Fruit fly (Drosophila melanogaster) ovary, adult (tissue): Measurements from ENCODE around the gene mRpS7.

Experiments used
- CG17801 ChIP-seq: fragments of 200-800 bp; optimal IDR thresholded peaks from 2 replicates; lab custom pipeline; 2019; ENCODE audit warnings: missing biosample characterization, mild to moderate bottlenecking, missing genetic modification characterization, moderate library complexity; ENCODE audit not compliant: partially characterized antibody

The mRpS7 gene

DNA sequence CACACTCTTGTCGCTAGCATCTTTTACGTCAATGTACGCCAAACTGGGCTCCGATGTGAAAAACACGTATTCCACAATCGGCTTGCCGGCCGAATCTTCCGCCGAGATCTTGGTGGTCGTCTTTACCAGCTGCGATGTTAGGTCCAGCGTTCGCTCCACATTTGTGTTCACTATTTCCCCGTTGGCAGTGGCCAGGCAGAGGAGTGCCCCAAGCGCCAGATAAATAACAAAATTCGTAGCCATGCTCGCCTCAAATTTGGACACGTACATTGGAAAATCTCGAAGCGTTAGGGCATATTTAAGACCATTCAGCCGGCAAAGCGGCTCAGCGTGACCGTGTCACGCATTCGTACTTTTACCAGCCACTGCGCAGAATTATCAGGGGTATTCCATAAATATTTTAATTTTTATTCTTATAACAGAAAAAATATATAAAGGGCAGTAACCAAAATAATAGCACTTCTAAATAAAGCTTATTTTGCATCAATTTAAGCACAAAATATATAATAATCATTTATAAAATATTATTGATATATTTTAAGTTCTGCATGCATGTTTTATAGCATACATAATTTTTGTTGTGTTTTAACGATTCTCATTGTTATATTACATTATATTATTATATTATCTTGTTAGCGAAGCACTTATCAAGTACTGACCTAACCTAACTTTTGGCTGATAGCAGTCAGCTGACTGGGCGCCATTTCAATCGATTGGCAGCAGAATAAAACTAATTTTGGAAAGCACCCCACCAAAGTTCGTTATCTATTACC, 10.8 kb upstream of the mRpS7 start, which contains the start of the genes CG33303 and dpr19:
Gene CG33303 (minus strand): TSS at position 294 of the 773 bp plus-strand sequence.
Gene dpr19 (plus strand): TSS at position 705 of the 773 bp plus-strand sequence.
- peak; percentile 59 for TF ChIP-seq CG17801 (GFP tag; lab: Kevin White, UChicago)

DNA sequence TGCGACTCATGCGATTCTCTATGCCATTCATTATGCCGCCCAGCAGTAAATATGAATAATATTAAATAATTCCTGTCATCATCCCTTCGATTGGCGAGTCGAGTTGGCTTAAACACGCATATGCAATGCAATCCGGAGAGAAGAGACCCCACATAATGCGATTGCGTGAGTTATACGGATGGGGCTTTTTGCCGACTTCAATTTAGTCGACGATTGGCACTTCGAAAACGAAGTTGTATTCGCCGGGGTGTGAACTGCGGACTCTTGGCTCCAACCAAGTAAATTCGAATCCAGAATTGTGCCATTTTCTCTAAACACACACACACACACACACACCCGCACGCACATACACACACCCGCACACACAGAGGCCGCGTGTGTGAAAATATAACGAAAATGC, 10.2 kb upstream of the mRpS7 start:
- no peak for TF ChIP-seq CG17801 (GFP tag; lab: Kevin White, UChicago)

- TF ChIP-seq CG17801 (GFP tag; lab: Kevin White, UChicago) = no peak
Measured at dm6 chr2L:10378631-10379030, 7.8 kb upstream of the mRpS7 start.

- no peak for TF ChIP-seq CG17801 (GFP tag; lab: Kevin White, UChicago)
Measured at dm6 chr2L:10379865-10380264, 6.6 kb upstream of the mRpS7 start, which contains the start of gene gny. Gene gny, plus strand, starts transcription at chr2L:10380103.

DNA sequence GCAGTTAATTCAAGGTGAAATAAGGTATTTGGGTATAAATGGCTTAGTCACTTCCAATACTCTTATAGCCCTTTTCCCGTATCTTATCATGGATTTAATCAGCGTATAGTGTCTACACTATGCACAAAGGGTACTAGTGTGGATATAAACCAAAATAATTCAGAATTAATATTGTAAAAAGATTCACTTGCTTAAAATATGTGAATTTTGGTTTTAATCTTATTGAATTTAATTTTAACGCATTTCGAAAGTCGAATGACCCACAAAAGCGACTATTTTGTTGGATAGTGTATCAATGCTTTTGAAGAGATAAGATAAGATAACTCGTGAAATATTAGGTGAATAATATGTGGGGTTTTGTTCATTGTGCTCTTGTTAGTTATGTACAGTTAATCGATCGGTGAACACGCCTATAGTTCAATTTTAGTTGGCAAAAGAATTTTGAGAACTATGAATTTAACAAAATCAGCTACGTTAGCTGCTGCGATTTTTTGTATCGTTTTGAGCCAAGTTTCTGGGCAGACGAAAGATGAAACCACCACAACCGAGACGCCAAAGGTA, 4.5 kb upstream of the mRpS7 start, which contains the start of gene CG5096:
Gene CG5096 (plus strand): TSS at position 374 of the 561 bp plus-strand sequence.
- TF ChIP-seq CG17801 (GFP tag; lab: Kevin White, UChicago) = peak; percentile 33

- TF ChIP-seq CG17801 (GFP tag; lab: Kevin White, UChicago) = no peak
Measured at dm6 chr2L:10386824-10387223, 362 bp downstream of the mRpS7 start.

DNA sequence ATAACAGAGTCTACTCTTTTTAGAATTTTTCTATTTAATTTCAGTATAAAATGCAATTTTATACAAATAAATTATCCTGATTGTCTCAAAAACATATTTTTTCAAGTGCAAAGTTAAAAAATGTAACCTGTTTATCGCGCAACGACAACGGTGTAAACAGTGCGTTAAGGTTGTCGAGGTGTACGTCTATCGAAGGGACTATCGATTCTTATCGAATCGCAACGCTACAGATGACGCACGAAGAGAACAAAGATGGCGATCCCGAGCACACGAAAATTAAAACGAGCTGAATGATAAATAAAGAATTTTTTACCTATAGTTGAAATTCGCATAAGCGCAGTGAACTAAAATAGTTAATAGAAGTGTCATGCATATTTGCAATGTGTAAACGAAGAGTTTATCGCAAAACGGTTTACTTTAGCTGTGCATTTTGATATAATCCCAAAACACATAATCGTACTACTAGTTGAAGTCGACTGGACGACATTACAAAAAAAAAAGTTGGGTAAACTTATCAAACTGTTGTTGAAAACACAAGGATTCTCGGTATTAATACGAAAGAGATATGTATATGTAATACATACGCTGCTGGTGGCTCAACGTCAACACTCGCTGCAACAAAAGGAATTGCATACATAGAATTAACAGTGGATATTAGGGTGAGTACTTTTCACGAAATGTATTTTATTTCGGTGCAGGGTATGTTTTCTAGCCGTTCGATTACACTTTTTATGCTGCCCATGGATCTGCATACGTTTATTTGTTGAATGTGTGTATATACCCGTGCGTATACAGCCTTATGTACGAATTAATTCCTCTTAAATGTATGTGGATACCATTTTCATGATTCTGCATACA, 1.6 kb downstream of the mRpS7 start, which contains the start of gene da:
Gene da (plus strand): TSS at position 237 of the 858 bp plus-strand sequence.
- peak; percentile 41 for TF ChIP-seq CG17801 (GFP tag; lab: Kevin White, UChicago)

dm6 chr2L:10393467-10393866, 7.0 kb downstream of the mRpS7 start:
- no peak for TF ChIP-seq CG17801 (GFP tag; lab: Kevin White, UChicago)

- peak; percentile 8 for TF ChIP-seq CG17801 (GFP tag; lab: Kevin White, UChicago)
Measured at dm6 chr2L:10395035-10395434, 8.6 kb downstream of the mRpS7 start.

DNA sequence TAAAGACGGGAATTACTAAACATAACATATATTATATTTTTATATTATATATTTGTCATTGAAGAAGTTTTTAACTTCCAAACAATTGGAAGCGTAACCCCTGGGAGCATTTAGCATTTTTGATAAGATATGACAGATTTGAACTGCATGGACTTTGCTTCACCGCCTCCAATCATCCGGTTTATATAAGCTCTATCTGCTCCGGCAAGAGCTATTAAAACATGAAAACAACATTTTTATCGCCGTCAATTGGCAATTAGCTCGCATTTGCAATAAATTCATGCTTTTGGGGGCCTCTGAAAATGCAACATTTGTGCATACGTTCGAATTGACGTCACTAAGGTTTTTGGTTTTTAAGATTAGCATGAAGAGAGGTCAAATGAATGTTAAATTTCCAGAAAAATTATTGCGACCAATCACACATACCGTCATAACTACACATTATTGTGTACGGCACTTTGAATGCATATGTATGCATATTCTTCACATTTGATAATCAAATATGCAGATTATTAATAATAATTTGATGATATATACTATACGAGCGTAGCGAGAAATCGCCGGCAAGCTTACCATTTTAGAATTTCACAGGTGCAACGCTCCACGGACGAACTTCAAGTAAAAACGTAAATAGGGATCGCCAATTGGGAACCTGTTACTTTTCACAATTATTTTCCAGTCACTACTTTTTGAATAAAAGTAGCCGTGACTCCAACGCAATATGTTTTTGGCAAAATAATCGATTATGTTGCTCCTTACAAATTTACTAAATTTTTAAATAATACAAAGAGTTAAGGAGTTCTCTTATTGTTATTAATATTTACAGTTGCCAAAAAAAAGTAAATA, 9.4 kb downstream of the mRpS7 start, which contains the start of gene Mdh1:
Gene Mdh1 (minus strand): TSS at position 691 of the 846 bp plus-strand sequence.
- no peak for TF ChIP-seq CG17801 (GFP tag; lab: Kevin White, UChicago)

- TF ChIP-seq CG17801 (GFP tag; lab: Kevin White, UChicago) = peak; percentile 4
Measured at dm6 chr2L:10396488-10396824, 10.0 kb downstream of the mRpS7 start, which contains the start of gene Cnot4. Gene Cnot4, plus strand, starts transcription at chr2L:10396716.

- TF ChIP-seq CG17801 (GFP tag; lab: Kevin White, UChicago) = no peak
Measured at dm6 chr2L:10396877-10397587, 10.6 kb downstream of the mRpS7 start.

DNA sequence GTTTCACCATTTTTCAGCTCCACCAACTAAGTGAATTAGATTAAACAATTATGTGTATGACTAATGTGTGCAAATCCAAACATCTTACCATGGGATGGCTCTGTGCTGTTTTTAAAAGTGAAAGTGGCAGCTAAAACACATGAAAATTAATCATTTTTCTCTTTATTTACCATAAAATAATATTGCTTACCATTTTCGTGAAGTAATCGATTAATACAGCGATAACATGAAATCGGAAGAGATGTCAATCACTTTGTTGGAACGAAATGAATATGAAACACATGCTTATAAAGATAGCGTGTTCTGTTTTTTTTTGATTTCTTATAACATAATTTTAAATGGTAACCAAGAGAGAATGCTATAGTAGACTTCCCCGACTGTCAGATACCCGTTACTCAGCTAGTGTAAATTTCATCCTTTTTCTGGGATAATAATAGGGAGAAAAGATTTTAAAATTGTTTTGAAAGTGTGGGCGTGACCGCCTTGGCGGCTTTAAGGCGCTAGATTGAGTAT, 17.4 kb downstream of the mRpS7 start:
- no peak for TF ChIP-seq CG17801 (GFP tag; lab: Kevin White, UChicago)
